Fruit fly (Drosophila melanogaster) whole organism, embryonic: ENCODE measurements around the gene CG10116.

Experiments
- ATbp ChIP-seq: fragments of 200-800 bp; sonication (Bioruptor generic); optimal IDR thresholded peaks from 2 replicates; lab custom pipeline; 2017; ENCODE audit warnings: missing biosample characterization, mild to moderate bottlenecking, missing genetic modification characterization, missing genetic modification reagents
- Ada2b ChIP-seq: fragments of 200-800 bp; sonication (Bioruptor generic); IDR thresholded peaks from 2 replicates; pipeline ENCODE4 v1.3.6; 2022; ENCODE audit warnings: missing biosample characterization, missing genetic modification characterization
- Atf6 ChIP-seq: fragments of 200-800 bp; sonication (Bioruptor generic); IDR thresholded peaks from 2 replicates; pipeline ENCODE4 v1.3.6; 2022; ENCODE audit warnings: missing biosample characterization, missing genetic modification characterization
- B-H1 ChIP-seq: fragments of 200-800 bp; sonication (Bioruptor generic); IDR thresholded peaks from 3 replicates; pipeline ENCODE4 v1.3.6; 2022; ENCODE audit warnings: missing biosample characterization, missing genetic modification characterization
- C15 ChIP-seq: fragments of 200-800 bp; sonication (Bioruptor generic); IDR thresholded peaks from 3 replicates; pipeline ENCODE4 v1.3.6; 2022; ENCODE audit warnings: missing biosample characterization, missing genetic modification characterization
- CG10565 ChIP-seq: fragments of 200-800 bp; sonication (Bioruptor generic); optimal IDR thresholded peaks from 3 replicates; lab custom pipeline; 2016; ENCODE audit warnings: missing biosample characterization, mild to moderate bottlenecking, missing genetic modification characterization
- CG11093 ChIP-seq: fragments of 200-800 bp; sonication (Bioruptor generic); IDR thresholded peaks from 3 replicates; pipeline ENCODE4 v1.3.6; 2022; ENCODE audit warnings: missing biosample characterization, missing genetic modification characterization
- CG12236 ChIP-seq: fragments of 200-800 bp; sonication (Bioruptor generic); optimal IDR thresholded peaks from 2 replicates; lab custom pipeline; 2016; ENCODE audit warnings: missing biosample characterization, missing genetic modification characterization
- CG13123 ChIP-seq: fragments of 200-800 bp; sonication (Bioruptor generic); optimal IDR thresholded peaks from 2 replicates; lab custom pipeline; 2016; ENCODE audit warnings: missing biosample characterization, missing genetic modification characterization
- CG14860 ChIP-seq: fragments of 200-800 bp; sonication (Bioruptor generic); IDR thresholded peaks from 3 replicates; pipeline ENCODE4 v1.3.6; 2022; ENCODE audit warnings: missing biosample characterization, missing genetic modification characterization; ENCODE audit not compliant: partially characterized antibody
- CG15601 ChIP-seq: fragments of 200-800 bp; sonication (Bioruptor generic); optimal IDR thresholded peaks from 3 replicates; lab custom pipeline; 2019; ENCODE audit warnings: missing biosample characterization, mild to moderate bottlenecking, missing genetic modification characterization, moderate library complexity
- CG16813 ChIP-seq: fragments of 200-800 bp; sonication (Bioruptor generic); IDR thresholded peaks from 3 replicates; pipeline ENCODE4 v1.3.6; 2022; ENCODE audit warnings: missing biosample characterization, missing genetic modification characterization; ENCODE audit not compliant: partially characterized antibody
- CG18262 ChIP-seq: fragments of 200-800 bp; optimal IDR thresholded peaks from 3 replicates; lab custom pipeline; 2019; ENCODE audit warnings: missing biosample characterization, mild to moderate bottlenecking, missing genetic modification characterization, moderate library complexity
- CG18619 ChIP-seq: fragments of 200-800 bp; sonication (Bioruptor generic); optimal IDR thresholded peaks from 3 replicates; lab custom pipeline; 2017; ENCODE audit warnings: missing biosample characterization, mild to moderate bottlenecking, missing genetic modification characterization
- CG3163 ChIP-seq: fragments of 200-800 bp; sonication (Bioruptor generic); optimal IDR thresholded peaks from 3 replicates; lab custom pipeline; 2016; ENCODE audit warnings: missing biosample characterization, missing genetic modification characterization
- CG32767 ChIP-seq: fragments of 200-800 bp; sonication (Bioruptor generic); IDR thresholded peaks from 2 replicates; pipeline ENCODE4 v1.3.6; 2022; ENCODE audit warnings: missing biosample characterization, missing genetic modification characterization
- CG34224 ChIP-seq: fragments of 200-800 bp; sonication (Bioruptor generic); IDR thresholded peaks from 3 replicates; pipeline ENCODE4 v1.3.6; 2022; ENCODE audit warnings: missing biosample characterization, missing genetic modification characterization; ENCODE audit not compliant: partially characterized antibody
- CG4820 ChIP-seq: fragments of 200-800 bp; sonication (Bioruptor generic); optimal IDR thresholded peaks from 3 replicates; lab custom pipeline; 2016; ENCODE audit warnings: missing biosample characterization, missing genetic modification characterization
- CG7271 ChIP-seq: fragments of 200-800 bp; sonication (Bioruptor generic); optimal IDR thresholded peaks from 2 replicates; lab custom pipeline; 2018; ENCODE audit warnings: missing biosample characterization, mild to moderate bottlenecking, missing genetic modification characterization, moderate library complexity
- CG7987 ChIP-seq: fragments of 200-800 bp; sonication (Bioruptor generic); optimal IDR thresholded peaks from 2 replicates; lab custom pipeline; 2018; ENCODE audit warnings: missing biosample characterization, mild to moderate bottlenecking, missing genetic modification characterization, moderate library complexity
- CG8765 ChIP-seq: fragments of 200-800 bp; sonication (Bioruptor generic); IDR thresholded peaks from 2 replicates; pipeline ENCODE4 v1.3.6; 2022; ENCODE audit warnings: missing biosample characterization, missing genetic modification characterization
- CG9797 ChIP-seq: fragments of 200-800 bp; sonication (Bioruptor generic); optimal IDR thresholded peaks from 3 replicates; lab custom pipeline; 2018; ENCODE audit warnings: missing biosample characterization, mild to moderate bottlenecking, missing genetic modification characterization
- Camta ChIP-seq: fragments of 200-800 bp; sonication (Bioruptor generic); optimal IDR thresholded peaks from 2 replicates; lab custom pipeline; 2016; ENCODE audit warnings: missing biosample characterization, missing genetic modification characterization
- Chrac-16 ChIP-seq: fragments of 200-800 bp; sonication (Bioruptor generic); optimal IDR thresholded peaks from 3 replicates; lab custom pipeline; 2016; ENCODE audit warnings: missing biosample characterization, missing genetic modification characterization
- Dfd ChIP-seq, 2 experiments: fragments of >200 bp; optimal IDR thresholded peaks; 2 replicates each; lab custom pipeline; 2017; ENCODE audit warnings: missing biosample characterization in 2 of 2, missing genetic modification characterization in 2 of 2
- Drgx ChIP-seq: fragments of 200-800 bp; sonication (Bioruptor generic); IDR thresholded peaks from 2 replicates; pipeline ENCODE4 v1.3.6; 2022; ENCODE audit warnings: missing biosample characterization, missing genetic modification characterization
- H2.0 ChIP-seq: fragments of 200-800 bp; sonication (Bioruptor generic); IDR thresholded peaks from 2 replicates; pipeline ENCODE4 v1.3.6; 2022; ENCODE audit warnings: missing biosample characterization, missing genetic modification characterization
- Hand ChIP-seq: fragments of 200-800 bp; sonication (Bioruptor generic); optimal IDR thresholded peaks from 2 replicates; lab custom pipeline; 2017; ENCODE audit warnings: mild to moderate bottlenecking, missing biosample characterization, missing genetic modification reagents, missing genetic modification characterization
- Hmx ChIP-seq: fragments of 200-800 bp; sonication (Bioruptor generic); optimal IDR thresholded peaks from 2 replicates; lab custom pipeline; 2016; ENCODE audit warnings: missing biosample characterization, missing genetic modification characterization
- Myb ChIP-seq: fragments of 200-800 bp; sonication (Bioruptor generic); optimal IDR thresholded peaks from 2 replicates; lab custom pipeline; 2016; ENCODE audit warnings: missing biosample characterization, missing genetic modification characterization
- NFAT ChIP-seq: fragments of 200-800 bp; sonication (Bioruptor generic); IDR thresholded peaks from 2 replicates; pipeline ENCODE4 v1.3.6; 2022; ENCODE audit warnings: missing biosample characterization, missing genetic modification characterization
- NK7.1 ChIP-seq: fragments of 200-800 bp; sonication (Bioruptor generic); optimal IDR thresholded peaks from 3 replicates; lab custom pipeline; 2016; ENCODE audit warnings: missing biosample characterization, missing genetic modification characterization
- Sry-δ ChIP-seq: fragments of 200-800 bp; sonication (Bioruptor generic); optimal IDR thresholded peaks from 2 replicates; lab custom pipeline; 2016; ENCODE audit warnings: missing biosample characterization, missing genetic modification characterization
- Trl ChIP-seq, 3 experiments: fragments of >200 bp in 2 of 3; fragments of 200-800 bp in 1 of 3; sonication (Bioruptor generic) in 1 of 3; optimal IDR thresholded peaks; 2 replicates in 1 of 3; 3 replicates in 2 of 3; lab custom pipeline; 2016 to 2017; ENCODE audit warnings: missing biosample characterization in 1 of 3, missing genetic modification characterization in 1 of 3
- al ChIP-seq: fragments of 200-800 bp; sonication (Bioruptor generic); IDR thresholded peaks from 2 replicates; pipeline ENCODE4 v1.3.6; 2022; ENCODE audit warnings: missing biosample characterization, missing genetic modification characterization
- ash1 ChIP-seq: fragments of 200-800 bp; sonication (Bioruptor generic); optimal IDR thresholded peaks from 2 replicates; lab custom pipeline; 2018; ENCODE audit warnings: missing biosample characterization, mild to moderate bottlenecking, missing genetic modification characterization
- caup ChIP-seq: fragments of 200-800 bp; sonication (Bioruptor generic); optimal IDR thresholded peaks from 3 replicates; lab custom pipeline; 2017; ENCODE audit warnings: missing biosample characterization, mild to moderate bottlenecking, missing genetic modification characterization, moderate library complexity; ENCODE audit not compliant: severe bottlenecking
- crol ChIP-seq: fragments of 200-800 bp; sonication (Bioruptor generic); IDR thresholded peaks from 2 replicates; pipeline ENCODE4 v1.3.6; 2022; ENCODE audit warnings: missing biosample characterization, missing genetic modification characterization
- fru ChIP-seq: fragments of >200 bp; optimal IDR thresholded peaks from 2 replicates; lab custom pipeline; 2017
- gro ChIP-seq: fragments of 200-800 bp; sonication (Bioruptor generic); optimal IDR thresholded peaks from 2 replicates; lab custom pipeline; 2016; ENCODE audit warnings: missing biosample characterization, missing genetic modification characterization
- hth ChIP-seq: fragments of >200 bp; optimal IDR thresholded peaks from 2 replicates; lab custom pipeline; 2017; ENCODE audit warnings: inconsistent platforms
- kni ChIP-seq: fragments of 200-800 bp; sonication (Bioruptor generic); optimal IDR thresholded peaks from 3 replicates; lab custom pipeline; 2017; ENCODE audit warnings: mild to moderate bottlenecking, missing biosample characterization, missing genetic modification reagents, missing genetic modification characterization
- lov ChIP-seq, 2 experiments: fragments of 200-800 bp in 1 of 2; fragments of >200 bp in 1 of 2; sonication (Bioruptor generic) in 1 of 2; IDR thresholded peaks in 1 of 2; optimal IDR thresholded peaks in 1 of 2; 2 replicates in 1 of 2; 3 replicates in 1 of 2; pipeline versions ENCODE4 v1.3.6 to Lab custom; 2017 to 2022; ENCODE audit warnings: missing biosample characterization in 1 of 2, missing genetic modification characterization in 1 of 2
- nau ChIP-seq: fragments of 200-800 bp; sonication (Bioruptor generic); optimal IDR thresholded peaks from 3 replicates; lab custom pipeline; 2017; ENCODE audit warnings: missing biosample characterization, mild to moderate bottlenecking, missing genetic modification characterization, missing genetic modification reagents
- nom ChIP-seq: fragments of 200-800 bp; sonication (Bioruptor generic); optimal IDR thresholded peaks from 2 replicates; lab custom pipeline; 2017; ENCODE audit warnings: missing biosample characterization, missing genetic modification characterization, mild to moderate bottlenecking, moderate library complexity, missing genetic modification reagents
- pzg ChIP-seq: fragments of 200-800 bp; sonication (Bioruptor generic); optimal IDR thresholded peaks from 3 replicates; lab custom pipeline; 2018; ENCODE audit warnings: missing biosample characterization, mild to moderate bottlenecking, missing genetic modification characterization, moderate library complexity
- ranshi ChIP-seq: fragments of 200-800 bp; sonication (Bioruptor generic); IDR thresholded peaks from 2 replicates; pipeline ENCODE4 v1.3.6; 2022; ENCODE audit warnings: missing biosample characterization, missing genetic modification characterization
- ro ChIP-seq: fragments of 200-800 bp; sonication (Bioruptor generic); IDR thresholded peaks from 2 replicates; pipeline ENCODE4 v1.3.6; 2022; ENCODE audit warnings: missing biosample characterization, missing genetic modification characterization
- sr ChIP-seq: fragments of 200-800 bp; sonication (Bioruptor generic); IDR thresholded peaks from 3 replicates; pipeline ENCODE4 v1.3.6; 2022; ENCODE audit warnings: missing biosample characterization, missing genetic modification characterization
- tgo ChIP-seq: fragments of 200-800 bp; sonication (Bioruptor generic); IDR thresholded peaks from 3 replicates; pipeline ENCODE4 v1.3.6; 2022; ENCODE audit warnings: missing biosample characterization, missing genetic modification characterization
- twi ChIP-seq: fragments of 200-800 bp; optimal IDR thresholded peaks from 2 replicates; lab custom pipeline; 2019; ENCODE audit warnings: missing biosample characterization, mild to moderate bottlenecking, missing genetic modification characterization, moderate library complexity
- wor ChIP-seq: fragments of 200-800 bp; sonication (Bioruptor generic); IDR thresholded peaks from 2 replicates; pipeline ENCODE4 v1.3.6; 2022; ENCODE audit warnings: missing biosample characterization, missing genetic modification characterization

Gene CG10116

DNA sequence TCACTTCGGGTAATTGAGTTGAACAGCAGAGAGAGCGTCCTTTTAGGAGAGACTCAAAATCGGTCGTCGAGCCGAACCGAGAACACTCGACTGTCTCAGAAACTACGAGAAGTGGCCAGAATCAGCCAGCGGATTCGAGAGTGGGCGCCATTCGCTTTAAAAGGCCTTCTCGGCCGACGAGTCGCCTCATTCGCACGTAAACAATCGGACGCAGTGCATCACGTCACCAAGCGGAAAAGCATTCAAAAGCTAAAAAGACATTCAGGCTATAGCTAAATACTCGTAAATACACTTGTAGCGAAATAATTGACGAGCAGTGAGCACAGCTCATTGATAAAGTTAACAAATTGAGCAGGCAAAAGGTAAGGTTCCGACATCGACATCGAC, 23.2 kb upstream of the CG10116 start:
- TF ChIP-seq nau (GFP tag; lab: Kevin White, UChicago) (no peak), nom (peak; percentile 38), Chrac-16 (GFP tag; lab: Kevin White, UChicago) (no peak), lov (optimal IDR thresholded peaks at IDR 0.05; lab: Kevin White, UChicago) (no peak), lov (GFP tag; IDR thresholded peaks at IDR 0.05; lab: Robert Waterston, UW) (no peak), CG14860 (GFP tag; lab: Robert Waterston, UW) (no peak), Dfd (GFP tag; optimal IDR thresholded peaks at IDR 0.05; lab: Kevin White, UChicago) (no peak), twi (no peak), C15 (no peak), hth (lab: Kevin White, UChicago) (no peak), Hmx (GFP tag; lab: Kevin White, UChicago) (no peak), CG13123 (GFP tag; lab: Kevin White, UChicago) (no peak), ranshi (GFP tag; lab: Robert Waterston, UW) (no peak), ro (GFP tag; lab: Robert Waterston, UW) (no peak), crol (no peak), CG34224 (peak; percentile 41; the same call in 2 of the 3 replicates), ash1 (GFP tag; lab: Kevin White, UChicago) (no peak), Ada2b (GFP tag; lab: Robert Waterston, UW) (no peak), H2.0 (no peak), CG7271 (tag; lab: Kevin White, UChicago) (no peak), CG10565 (GFP tag; lab: Kevin White, UChicago) (no peak), NFAT (no peak), CG12236 (GFP tag; lab: Kevin White, UChicago) (no peak), CG4820 (no peak), CG15601 (tag; lab: Kevin White, UChicago) (no peak), kni (GFP tag; lab: Kevin White, UChicago) (no peak), CG18262 (tag; lab: Kevin White, UChicago) (no peak), CG9797 (no peak), gro (GFP tag; lab: Kevin White, UChicago) (no peak), sr (GFP tag; lab: Robert Waterston, UW) (peak; percentile 14; the same call in 1 of the 3 replicates), pzg (GFP tag; lab: Kevin White, UChicago) (no peak), CG3163 (GFP tag; lab: Kevin White, UChicago) (no peak), Sry-δ (GFP tag; lab: Kevin White, UChicago) (no peak), Trl (optimal IDR thresholded peaks at IDR 0.05; lab: Kevin White, UChicago) (peak in 1 of 2 experiments; percentile 55), Trl (GFP tag; optimal IDR thresholded peaks at IDR 0.05; lab: Kevin White, UChicago) (no peak), Atf6 (GFP tag; lab: Robert Waterston, UW) (0 out of 2 replicates have a peak, but pooled peaks have one; percentile 9), CG16813 (GFP tag; lab: Robert Waterston, UW) (no peak), Camta (no peak), Hand (GFP tag; lab: Kevin White, UChicago) (no peak), NK7.1 (GFP tag; lab: Kevin White, UChicago) (no peak), Drgx (GFP tag; lab: Robert Waterston, UW) (0 out of 2 replicates have a peak, but pooled peaks have one; percentile 6), CG8765 (GFP tag; lab: Robert Waterston, UW) (no peak), CG32767 (GFP tag; lab: Robert Waterston, UW) (no peak), ATbp (no peak), CG7987 (no peak), CG11093 (GFP tag; lab: Robert Waterston, UW) (no peak), fru (no peak), tgo (GFP tag; lab: Robert Waterston, UW) (no peak), Myb (no peak), caup (GFP tag; lab: Kevin White, UChicago) (no peak), CG18619 (GFP tag; lab: Kevin White, UChicago) (no peak), wor (GFP tag; lab: Robert Waterston, UW) (no peak), B-H1 (no peak), al (no peak)
